Worm (Caenorhabditis elegans) whole organism, midembryonic: ENCODE measurements around the gene C43D7.8.
A peak's percentile ranks its signal among the peaks of the same experiment; 100 is the strongest.

Experiments used
- T22C8.4 ChIP-seq: fragments of 200-800 bp; sonication (Bioruptor generic); IDR thresholded peaks from 2 replicates; pipeline ENCODE4 v1.3.6; 2022; ENCODE audit warnings: missing genetic modification characterization, missing compliant biosample characterization
- cog-1 ChIP-seq: sonication (generic microtip); optimal IDR thresholded peaks from 2 replicates; lab custom pipeline; 2016; ENCODE audit warnings: missing genetic modification characterization, missing compliant biosample characterization
- flt-1 ChIP-seq: fragments of 200-800 bp; sonication (Bioruptor generic); IDR thresholded peaks from 2 replicates; pipeline ENCODE4 v1.3.6; 2022; ENCODE audit warnings: missing genetic modification characterization, missing compliant biosample characterization
- klf-2 ChIP-seq: fragments of 200-800 bp; sonication (Bioruptor generic); conservative IDR thresholded peaks from 2 replicates; pipeline ENCODE4 v1.3.6; 2022; ENCODE audit warnings: missing genetic modification reagents, missing genetic modification characterization, missing compliant biosample characterization
- med-1 ChIP-seq: sonication (generic microtip); optimal IDR thresholded peaks from 2 replicates; lab custom pipeline; 2017; ENCODE audit warnings: missing genetic modification characterization, mild to moderate bottlenecking, missing compliant biosample characterization, antibody characterized with exemption, missing genetic modification reagents; ENCODE audit not compliant: insufficient read depth
- ref-1 ChIP-seq: fragments of 200-800 bp; sonication (Bioruptor generic); conservative IDR thresholded peaks from 2 replicates; pipeline ENCODE4 v1.3.6; 2022; ENCODE audit warnings: missing genetic modification reagents, missing genetic modification characterization, missing compliant biosample characterization
- tab-1 ChIP-seq: fragments of 200-800 bp; sonication (Bioruptor generic); IDR thresholded peaks from 2 replicates; pipeline ENCODE4 v1.3.6; 2022; ENCODE audit warnings: missing genetic modification characterization, missing compliant biosample characterization
- ztf-23 ChIP-seq: fragments of 200-800 bp; sonication (Bioruptor generic); IDR thresholded peaks from 2 replicates; pipeline ENCODE4 v1.3.6; 2022; ENCODE audit warnings: missing genetic modification reagents, missing genetic modification characterization, missing compliant biosample characterization
- ztf-29 ChIP-seq: fragments of 200-800 bp; sonication (Bioruptor generic); IDR thresholded peaks from 2 replicates; pipeline ENCODE4 v1.3.6; 2022; ENCODE audit warnings: missing genetic modification reagents, missing genetic modification characterization, missing compliant biosample characterization

C43D7.8 gene

ce11 chrV:19311391-19311790 is at the start of gene C43D7.8:
TSS of gene C43D7.8 (minus strand) at chrV:19311491.
- TF ChIP-seq ztf-29 (no peak), flt-1 (GFP tag; lab: Robert Waterston, UW) (no peak), T22C8.4 (GFP tag; lab: Robert Waterston, UW) (no peak), med-1 (GFP tag; lab: Kevin White, UChicago) (no peak), ztf-23 (GFP tag; lab: Robert Waterston, UW) (no peak), klf-2 (GFP tag; lab: Robert Waterston, UW) (no peak), tab-1 (GFP tag; lab: Robert Waterston, UW) (no peak), cog-1 (tag; lab: Kevin White, UChicago) (no peak), ref-1 (GFP tag; lab: Robert Waterston, UW) (no peak)

- TF ChIP-seq ztf-29 = no peak
- no peak for TF ChIP-seq T22C8.4 (GFP tag; lab: Robert Waterston, UW)
- TF ChIP-seq med-1 (GFP tag; lab: Kevin White, UChicago) = no peak
- TF ChIP-seq ztf-23 (GFP tag; lab: Robert Waterston, UW) = no peak
- no peak for TF ChIP-seq klf-2 (GFP tag; lab: Robert Waterston, UW)
- TF ChIP-seq ref-1 (GFP tag; lab: Robert Waterston, UW) = no peak
- no peak for TF ChIP-seq cog-1 (tag; lab: Kevin White, UChicago)
- no peak for TF ChIP-seq tab-1 (GFP tag; lab: Robert Waterston, UW)
- no peak; the same call in 1 of the 2 replicates for TF ChIP-seq flt-1 (GFP tag; lab: Robert Waterston, UW)
These were observed 46.7 kb upstream of the C43D7.8 start for ce11 chrV:19358039-19358438.

- TF ChIP-seq cog-1 (tag; lab: Kevin White, UChicago) (no peak), ztf-29 (no peak), med-1 (GFP tag; lab: Kevin White, UChicago) (no peak), T22C8.4 (GFP tag; lab: Robert Waterston, UW) (no peak)
These were observed 45.4 kb upstream of the C43D7.8 start for ce11 chrV:19356717-19357116.

- TF ChIP-seq flt-1 (GFP tag; lab: Robert Waterston, UW) (no peak), ztf-29 (no peak), T22C8.4 (GFP tag; lab: Robert Waterston, UW) (no peak), cog-1 (tag; lab: Kevin White, UChicago) (no peak), tab-1 (GFP tag; lab: Robert Waterston, UW) (no peak), med-1 (GFP tag; lab: Kevin White, UChicago) (no peak), klf-2 (GFP tag; lab: Robert Waterston, UW) (no peak), ztf-23 (GFP tag; lab: Robert Waterston, UW) (no peak), ref-1 (GFP tag; lab: Robert Waterston, UW) (no peak)
These were observed 43.9 kb upstream of the C43D7.8 start for ce11 chrV:19355219-19355618.

- TF ChIP-seq cog-1 (tag; lab: Kevin White, UChicago) (no peak), flt-1 (GFP tag; lab: Robert Waterston, UW) (no peak), T22C8.4 (GFP tag; lab: Robert Waterston, UW) (no peak), klf-2 (GFP tag; lab: Robert Waterston, UW) (no peak), ztf-23 (GFP tag; lab: Robert Waterston, UW) (no peak), med-1 (GFP tag; lab: Kevin White, UChicago) (no peak), ztf-29 (no peak), tab-1 (GFP tag; lab: Robert Waterston, UW) (no peak), ref-1 (GFP tag; lab: Robert Waterston, UW) (no peak)
These were observed 43.2 kb upstream of the C43D7.8 start for ce11 chrV:19354506-19354905.

ce11 chrV:19351944-19352343 is 40.7 kb upstream of the C43D7.8 start:
- no peak for TF ChIP-seq klf-2 (GFP tag; lab: Robert Waterston, UW)
- no peak for TF ChIP-seq tab-1 (GFP tag; lab: Robert Waterston, UW)
- no peak for TF ChIP-seq med-1 (GFP tag; lab: Kevin White, UChicago)
- TF ChIP-seq ztf-29 = no peak
- TF ChIP-seq ztf-23 (GFP tag; lab: Robert Waterston, UW) = no peak
- TF ChIP-seq T22C8.4 (GFP tag; lab: Robert Waterston, UW) = no peak
- TF ChIP-seq cog-1 (tag; lab: Kevin White, UChicago) = no peak
- no peak for TF ChIP-seq ref-1 (GFP tag; lab: Robert Waterston, UW)
- no peak for TF ChIP-seq flt-1 (GFP tag; lab: Robert Waterston, UW)

- TF ChIP-seq T22C8.4 (GFP tag; lab: Robert Waterston, UW) (peak; percentile 64), cog-1 (tag; lab: Kevin White, UChicago) (no peak), ztf-23 (GFP tag; lab: Robert Waterston, UW) (no peak), tab-1 (GFP tag; lab: Robert Waterston, UW) (no peak)
These were observed 26.0 kb upstream of the C43D7.8 start for ce11 chrV:19337333-19337732.

- no peak for TF ChIP-seq cog-1 (tag; lab: Kevin White, UChicago)
- no peak for TF ChIP-seq med-1 (GFP tag; lab: Kevin White, UChicago)
- no peak for TF ChIP-seq tab-1 (GFP tag; lab: Robert Waterston, UW)
- TF ChIP-seq klf-2 (GFP tag; lab: Robert Waterston, UW) = no peak
- no peak for TF ChIP-seq ztf-29
- no peak for TF ChIP-seq flt-1 (GFP tag; lab: Robert Waterston, UW)
- TF ChIP-seq T22C8.4 (GFP tag; lab: Robert Waterston, UW) = no peak
- no peak for TF ChIP-seq ztf-23 (GFP tag; lab: Robert Waterston, UW)
- no peak for TF ChIP-seq ref-1 (GFP tag; lab: Robert Waterston, UW)
These were observed 18.0 kb upstream of the C43D7.8 start, which contains the start of gene fbxb-65 for ce11 chrV:19329263-19329662. TSS of gene fbxb-65 (plus strand) at chrV:19329563.

ce11 chrV:19325436-19325835 is 14.1 kb upstream of the C43D7.8 start:
- TF ChIP-seq ref-1 (GFP tag; lab: Robert Waterston, UW) (no peak), flt-1 (GFP tag; lab: Robert Waterston, UW) (no peak), ztf-29 (no peak), klf-2 (GFP tag; lab: Robert Waterston, UW) (no peak), tab-1 (GFP tag; lab: Robert Waterston, UW) (no peak), med-1 (GFP tag; lab: Kevin White, UChicago) (no peak), ztf-23 (GFP tag; lab: Robert Waterston, UW) (no peak), T22C8.4 (GFP tag; lab: Robert Waterston, UW) (no peak), cog-1 (tag; lab: Kevin White, UChicago) (no peak)
